Fruit fly (Drosophila melanogaster): ENCODE results near the gene CG12065.

Gene CG12065

dm6 chrX:8591685-8592127, 17.6 kb downstream of the CG12065 start, which contains the start of the genes CG12659 and Crag (continued):
- no peak for TF ChIP-seq CG17612 (GFP tag; IDR thresholded peaks at IDR 0.05)
- no peak for TF ChIP-seq CG13123 (GFP tag; optimal IDR thresholded peaks at IDR 0.05)
- TF ChIP-seq Sry-β (GFP tag; optimal IDR thresholded peaks at IDR 0.05) = no peak
- no peak for TF ChIP-seq jing (GFP tag; optimal IDR thresholded peaks at IDR 0.05)
- no peak for TF ChIP-seq CG6683 (GFP tag; optimal IDR thresholded peaks at IDR 0.05)
- TF ChIP-seq mld (GFP tag; IDR thresholded peaks at IDR 0.05; ENCODE audit: partially characterized antibody) = 0 out of 3 replicates have a peak, but pooled peaks have one; percentile 10
- TF ChIP-seq CG11456 (GFP tag; IDR thresholded peaks at IDR 0.05) = no peak
- TF ChIP-seq ind (GFP tag; optimal IDR thresholded peaks at IDR 0.05) = no peak
- peak; percentile 26 for TF ChIP-seq CG12391 (tag; optimal IDR thresholded peaks at IDR 0.05)
- TF ChIP-seq Scr (GFP tag; IDR thresholded peaks at IDR 0.05; ENCODE audit: partially characterized antibody) = peak; percentile 71
- no peak for TF ChIP-seq sr (GFP tag; IDR thresholded peaks at IDR 0.05)
- no peak for TF ChIP-seq CG11695 (GFP tag; IDR thresholded peaks at IDR 0.05)
- no peak for TF ChIP-seq z (GFP tag; IDR thresholded peaks at IDR 0.05)
- peak; percentile 16 for TF ChIP-seq Dp (GFP tag; optimal IDR thresholded peaks at IDR 0.05)
- TF ChIP-seq CG14860 (GFP tag; IDR thresholded peaks at IDR 0.05; ENCODE audit: partially characterized antibody) = peak; percentile 71
- TF ChIP-seq CG2120 (GFP tag; optimal IDR thresholded peaks at IDR 0.05) = peak; percentile 40
- TF ChIP-seq Asciz (GFP tag; optimal IDR thresholded peaks at IDR 0.05) = no peak
- no peak for TF ChIP-seq tup (GFP tag; optimal IDR thresholded peaks at IDR 0.05)
- no peak for TF ChIP-seq CG18599 (GFP tag; optimal IDR thresholded peaks at IDR 0.05)
- no peak for TF ChIP-seq Dip2 (GFP tag; IDR thresholded peaks at IDR 0.05)
- TF ChIP-seq Ets97D (GFP tag; optimal IDR thresholded peaks at IDR 0.05) = peak; percentile 2
- no peak for TF ChIP-seq CG12219 (GFP tag; optimal IDR thresholded peaks at IDR 0.05)
- TF ChIP-seq CG6765 (GFP tag; optimal IDR thresholded peaks at IDR 0.05) = no peak
- TF ChIP-seq Nf-YC (tag; optimal IDR thresholded peaks at IDR 0.05) = peak; percentile 39
- no peak for TF ChIP-seq NC2α (GFP tag; optimal IDR thresholded peaks at IDR 0.05)
- TF ChIP-seq CG15011 (GFP tag; optimal IDR thresholded peaks at IDR 0.05) = no peak
- TF ChIP-seq sug (tag; optimal IDR thresholded peaks at IDR 0.05) = peak; percentile 0

DNA sequence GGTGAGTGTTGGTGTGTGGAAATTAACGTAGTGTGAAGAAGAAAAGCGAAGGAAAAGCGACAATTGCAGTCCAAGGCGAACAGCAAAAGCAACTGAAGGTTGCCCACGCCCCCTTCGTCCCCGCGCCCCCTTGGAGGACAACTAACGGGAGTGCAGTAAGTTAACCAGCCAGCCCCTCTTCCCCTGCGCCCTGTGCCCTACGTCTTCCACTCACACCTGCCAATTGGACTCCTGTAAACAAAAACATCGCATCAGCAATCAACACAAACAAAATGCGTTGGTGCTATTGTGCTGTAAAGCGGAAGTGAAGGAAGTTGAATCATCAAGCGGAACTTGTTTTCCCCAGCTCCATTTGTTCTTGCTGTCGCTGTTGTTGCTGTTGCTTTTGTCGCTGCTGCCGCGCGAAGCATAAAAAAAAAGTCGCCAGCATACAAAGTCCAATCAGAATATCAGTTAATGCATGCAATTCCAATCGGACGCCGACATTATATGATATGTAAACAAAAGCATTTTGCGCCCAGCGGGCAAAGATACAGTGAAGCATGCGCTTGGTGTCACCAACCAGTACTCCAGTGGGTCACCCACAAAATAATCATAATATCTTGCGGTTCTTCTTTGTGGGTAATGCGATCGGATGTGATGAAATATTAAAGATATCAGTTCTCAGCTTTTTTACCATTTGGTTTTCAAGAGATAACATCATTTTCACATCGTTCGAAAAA, 18.5 kb downstream of the CG12065 start:
- TF ChIP-seq cg (GFP tag; optimal IDR thresholded peaks at IDR 0.05) = peak; percentile 55
- no peak for TF ChIP-seq mirr (GFP tag; optimal IDR thresholded peaks at IDR 0.05)
- TF ChIP-seq Dref (GFP tag; IDR thresholded peaks at IDR 0.05) = no peak
- TF ChIP-seq CG30431 (GFP tag; optimal IDR thresholded peaks at IDR 0.05) = no peak
- no peak for TF ChIP-seq disco-r (GFP tag; optimal IDR thresholded peaks at IDR 0.05)
- TF ChIP-seq fu2 (GFP tag; optimal IDR thresholded peaks at IDR 0.05) = no peak
- no peak for TF ChIP-seq Mad (GFP tag; optimal IDR thresholded peaks at IDR 0.05)
- no peak for TF ChIP-seq CG13424 (tag; optimal IDR thresholded peaks at IDR 0.05)
- no peak for TF ChIP-seq tgo (GFP tag; IDR thresholded peaks at IDR 0.05)
- no peak for TF ChIP-seq Atf-2 (GFP tag; optimal IDR thresholded peaks at IDR 0.05)
- peak; percentile 83 for TF ChIP-seq crol (GFP tag; IDR thresholded peaks at IDR 0.05)
- TF ChIP-seq zfh1 (GFP tag; IDR thresholded peaks at IDR 0.05) = no peak
- TF ChIP-seq Jarid2 (GFP tag; optimal IDR thresholded peaks at IDR 0.05) = no peak
- no peak for TF ChIP-seq CG12236 (GFP tag; optimal IDR thresholded peaks at IDR 0.05)
- no peak for TF ChIP-seq CG1792 (GFP tag; optimal IDR thresholded peaks at IDR 0.05)
- TF ChIP-seq tll (GFP tag; optimal IDR thresholded peaks at IDR 0.05) = no peak
- TF ChIP-seq aop (GFP tag; IDR thresholded peaks at IDR 0.05) = no peak
- peak; percentile 78 for TF ChIP-seq grau (tag; optimal IDR thresholded peaks at IDR 0.05)
- 0 out of 4 replicates have a peak, but pooled peaks have one; percentile 45 for TF ChIP-seq chinmo (GFP tag; IDR thresholded peaks at IDR 0.05; ENCODE audit: partially characterized antibody)
- no peak for TF ChIP-seq zen (tag; optimal IDR thresholded peaks at IDR 0.05)
- no peak for TF ChIP-seq gro (GFP tag; optimal IDR thresholded peaks at IDR 0.05)
- no peak for TF ChIP-seq peb (GFP tag; IDR thresholded peaks at IDR 0.05)
- no peak for TF ChIP-seq odd (GFP tag; optimal IDR thresholded peaks at IDR 0.05)
- TF ChIP-seq Elba2 (GFP tag; optimal IDR thresholded peaks at IDR 0.05) = peak; percentile 35

All from whole organism, embryonic.